Fruit fly (Drosophila melanogaster) whole organism, embryonic: ENCODE results near the gene TwdlE.
A peak's percentile ranks its signal among the peaks of the same experiment; 100 is the strongest.

Source experiments
- Atf-2 ChIP-seq: fragments of 200-800 bp; sonication (Bioruptor generic); optimal IDR thresholded peaks from 2 replicates; lab custom pipeline; 2016; ENCODE audit warnings: missing biosample characterization, missing genetic modification characterization
- Atf3 ChIP-seq: fragments of 200-800 bp; sonication (Bioruptor generic); optimal IDR thresholded peaks from 3 replicates; lab custom pipeline; 2016; ENCODE audit warnings: missing biosample characterization, missing genetic modification characterization
- BtbVII ChIP-seq: fragments of 200-800 bp; sonication (Bioruptor generic); optimal IDR thresholded peaks from 3 replicates; lab custom pipeline; 2017; ENCODE audit warnings: missing biosample characterization, mild to moderate bottlenecking, missing genetic modification characterization
- CG1024 ChIP-seq: fragments of 200-800 bp; sonication (Bioruptor generic); IDR thresholded peaks from 2 replicates; pipeline ENCODE4 v1.3.6; 2022; ENCODE audit warnings: missing biosample characterization, missing genetic modification characterization
- CG12071 ChIP-seq: fragments of 200-800 bp; sonication (Bioruptor generic); optimal IDR thresholded peaks from 3 replicates; lab custom pipeline; 2018; ENCODE audit warnings: missing biosample characterization, mild to moderate bottlenecking, missing genetic modification characterization
- CG14965 ChIP-seq: fragments of 200-800 bp; sonication (Bioruptor generic); optimal IDR thresholded peaks from 2 replicates; lab custom pipeline; 2016; ENCODE audit warnings: missing biosample characterization, missing genetic modification characterization, borderline replicate concordance
- CG15011 ChIP-seq: fragments of 200-800 bp; sonication (Bioruptor generic); optimal IDR thresholded peaks from 3 replicates; lab custom pipeline; 2018; ENCODE audit warnings: missing biosample characterization, mild to moderate bottlenecking, missing genetic modification characterization
- CG16779 ChIP-seq: fragments of 200-800 bp; sonication (Bioruptor generic); IDR thresholded peaks from 2 replicates; pipeline ENCODE4 v1.3.6; 2022; ENCODE audit warnings: missing biosample characterization, missing genetic modification characterization
- CG1792 ChIP-seq: fragments of 200-800 bp; sonication (Bioruptor generic); optimal IDR thresholded peaks from 2 replicates; lab custom pipeline; 2016; ENCODE audit warnings: missing biosample characterization, missing genetic modification characterization
- CG18011 ChIP-seq: fragments of 200-800 bp; sonication (Bioruptor generic); optimal IDR thresholded peaks from 2 replicates; lab custom pipeline; 2017; ENCODE audit warnings: missing biosample characterization, missing genetic modification characterization, mild to moderate bottlenecking, moderate library complexity, missing genotype
- CG2199 ChIP-seq: fragments of 200-800 bp; sonication (Bioruptor generic); IDR thresholded peaks from 3 replicates; pipeline ENCODE4 v1.3.6; 2022; ENCODE audit warnings: missing biosample characterization, missing genetic modification characterization
- CG2712 ChIP-seq: fragments of 200-800 bp; optimal IDR thresholded peaks from 3 replicates; lab custom pipeline; 2019; ENCODE audit warnings: missing biosample characterization, mild to moderate bottlenecking, missing genetic modification characterization, moderate library complexity
- CG3281 ChIP-seq: fragments of 200-800 bp; sonication (Bioruptor generic); optimal IDR thresholded peaks from 3 replicates; lab custom pipeline; 2017; ENCODE audit warnings: missing biosample characterization, mild to moderate bottlenecking, missing genetic modification characterization
- CG4707 ChIP-seq: fragments of 200-800 bp; sonication (Bioruptor generic); optimal IDR thresholded peaks from 2 replicates; lab custom pipeline; 2018; ENCODE audit warnings: missing biosample characterization, mild to moderate bottlenecking, missing genetic modification characterization, moderate library complexity
- CG6272 ChIP-seq: fragments of 200-800 bp; sonication (Bioruptor generic); IDR thresholded peaks from 2 replicates; pipeline ENCODE4 v1.3.6; 2022; ENCODE audit warnings: missing biosample characterization, missing genetic modification characterization
- CG9215 ChIP-seq: fragments of 200-800 bp; sonication (Bioruptor generic); IDR thresholded peaks from 2 replicates; pipeline ENCODE4 v1.3.6; 2022; ENCODE audit warnings: missing biosample characterization, missing genetic modification characterization
- CG9876 ChIP-seq: fragments of 200-800 bp; sonication (Bioruptor generic); optimal IDR thresholded peaks from 2 replicates; lab custom pipeline; 2016; ENCODE audit warnings: missing biosample characterization, missing genetic modification characterization
- Chrac-16 ChIP-seq: fragments of 200-800 bp; sonication (Bioruptor generic); optimal IDR thresholded peaks from 3 replicates; lab custom pipeline; 2016; ENCODE audit warnings: missing biosample characterization, missing genetic modification characterization
- CkIIα-i1 ChIP-seq: fragments of 200-800 bp; sonication (Bioruptor generic); IDR thresholded peaks from 2 replicates; pipeline ENCODE4 v1.3.6; 2022; ENCODE audit warnings: missing biosample characterization, missing genetic modification characterization
- D19A ChIP-seq: fragments of 200-800 bp; optimal IDR thresholded peaks from 3 replicates; lab custom pipeline; 2019; ENCODE audit warnings: missing biosample characterization, mild to moderate bottlenecking, missing genetic modification characterization, moderate library complexity
- Dbx ChIP-seq: fragments of 200-800 bp; sonication (Bioruptor generic); IDR thresholded peaks from 3 replicates; pipeline ENCODE4 v1.3.6; 2022; ENCODE audit warnings: missing biosample characterization, missing genetic modification characterization
- Dfd ChIP-seq, 2 experiments: fragments of >200 bp; optimal IDR thresholded peaks; 2 replicates each; lab custom pipeline; 2017; ENCODE audit warnings: missing biosample characterization in 2 of 2, missing genetic modification characterization in 2 of 2
- Drgx ChIP-seq: fragments of 200-800 bp; sonication (Bioruptor generic); IDR thresholded peaks from 2 replicates; pipeline ENCODE4 v1.3.6; 2022; ENCODE audit warnings: missing biosample characterization, missing genetic modification characterization
- E2f2 ChIP-seq: fragments of 200-800 bp; sonication (Bioruptor generic); IDR thresholded peaks from 2 replicates; pipeline ENCODE4 v1.3.6; 2022; ENCODE audit warnings: missing biosample characterization, missing genetic modification characterization
- Gug ChIP-seq: fragments of 200-800 bp; sonication (Bioruptor generic); IDR thresholded peaks from 4 replicates; pipeline ENCODE4 v1.3.6; 2022; ENCODE audit warnings: missing biosample characterization, missing genetic modification characterization
- H15 ChIP-seq: fragments of 200-800 bp; sonication (Bioruptor generic); IDR thresholded peaks from 3 replicates; pipeline ENCODE4 v1.3.6; 2022; ENCODE audit warnings: missing biosample characterization, missing genetic modification characterization
- Kr ChIP-seq: fragments of 200-800 bp; sonication (Bioruptor generic); optimal IDR thresholded peaks from 2 replicates; lab custom pipeline; 2017; ENCODE audit warnings: missing biosample characterization, mild to moderate bottlenecking, missing genetic modification characterization
- Med ChIP-seq: fragments of 200-800 bp; sonication (Bioruptor generic); peaks from one replicate; lab custom pipeline; 2016; ENCODE audit warnings: missing biosample characterization, missing genetic modification characterization, mild to moderate bottlenecking, inconsistent platforms, moderate library complexity
- NK7.1 ChIP-seq: fragments of 200-800 bp; sonication (Bioruptor generic); optimal IDR thresholded peaks from 3 replicates; lab custom pipeline; 2016; ENCODE audit warnings: missing biosample characterization, missing genetic modification characterization
- Ravus ChIP-seq: fragments of 200-800 bp; sonication (Bioruptor generic); IDR thresholded peaks from 2 replicates; pipeline ENCODE4 v1.3.6; 2022; ENCODE audit warnings: missing biosample characterization, missing genetic modification characterization
- Side ChIP-seq: fragments of 200-800 bp; sonication (Bioruptor generic); optimal IDR thresholded peaks from 2 replicates; lab custom pipeline; 2016; ENCODE audit warnings: missing biosample characterization, missing genetic modification characterization
- ase ChIP-seq: fragments of 200-800 bp; sonication (Bioruptor generic); IDR thresholded peaks from 3 replicates; pipeline ENCODE4 v1.3.6; 2022; ENCODE audit warnings: missing biosample characterization, missing genetic modification characterization
- bowl ChIP-seq: fragments of 200-800 bp; sonication (Bioruptor generic); IDR thresholded peaks from 2 replicates; pipeline ENCODE4 v1.3.6; 2022; ENCODE audit warnings: missing biosample characterization, missing genetic modification characterization
- cad ChIP-seq: fragments of >200 bp; optimal IDR thresholded peaks from 2 replicates; lab custom pipeline; 2017; ENCODE audit warnings: missing biosample characterization, missing genetic modification characterization
- cas ChIP-seq: fragments of 200-800 bp; sonication (Bioruptor generic); IDR thresholded peaks from 2 replicates; pipeline ENCODE4 v1.3.6; 2022; ENCODE audit warnings: missing biosample characterization, missing genetic modification characterization
- corto ChIP-seq: fragments of 200-800 bp; sonication (Bioruptor generic); optimal IDR thresholded peaks from 2 replicates; lab custom pipeline; 2016; ENCODE audit warnings: missing biosample characterization, mild to moderate bottlenecking, missing genetic modification characterization, moderate library complexity
- cwo ChIP-seq: fragments of 200-800 bp; sonication (Bioruptor generic); optimal IDR thresholded peaks from 3 replicates; lab custom pipeline; 2017; ENCODE audit warnings: missing biosample characterization, missing genetic modification characterization, mild to moderate bottlenecking, moderate library complexity, missing genetic modification reagents
- ewg ChIP-seq: fragments of 200-800 bp; sonication (Bioruptor generic); optimal IDR thresholded peaks from 3 replicates; lab custom pipeline; 2017; ENCODE audit warnings: mild to moderate bottlenecking, missing biosample characterization, missing genetic modification reagents, missing genetic modification characterization
- exex ChIP-seq: fragments of 200-800 bp; sonication (Bioruptor generic); optimal IDR thresholded peaks from 4 replicates; lab custom pipeline; 2018; ENCODE audit warnings: missing biosample characterization, mild to moderate bottlenecking, missing genetic modification characterization, moderate library complexity
- her ChIP-seq: fragments of 200-800 bp; sonication (Bioruptor generic); optimal IDR thresholded peaks from 2 replicates; lab custom pipeline; 2016; ENCODE audit warnings: missing biosample characterization, missing genetic modification characterization
- hkb ChIP-seq, 2 experiments: fragments of 200-800 bp in 1 of 2; fragments of >200 bp in 1 of 2; sonication (Bioruptor generic) in 1 of 2; IDR thresholded peaks in 1 of 2; optimal IDR thresholded peaks in 1 of 2; 2 replicates each; pipeline versions ENCODE4 v1.3.6 to Lab custom; 2017 to 2022; ENCODE audit warnings: missing biosample characterization in 1 of 2, missing genetic modification characterization in 1 of 2
- jumu ChIP-seq: fragments of 200-800 bp; sonication (Bioruptor generic); optimal IDR thresholded peaks from 3 replicates; lab custom pipeline; 2016; ENCODE audit warnings: missing biosample characterization, missing genetic modification characterization
- nom ChIP-seq: fragments of 200-800 bp; sonication (Bioruptor generic); optimal IDR thresholded peaks from 2 replicates; lab custom pipeline; 2017; ENCODE audit warnings: missing biosample characterization, missing genetic modification characterization, mild to moderate bottlenecking, moderate library complexity, missing genetic modification reagents
- salm ChIP-seq: fragments of 200-800 bp; sonication (Bioruptor generic); optimal IDR thresholded peaks from 2 replicates; lab custom pipeline; 2018; ENCODE audit warnings: missing biosample characterization, mild to moderate bottlenecking, missing genetic modification characterization
- sc ChIP-seq, 3 experiments: fragments of >200 bp in 2 of 3; fragments of 200-800 bp in 1 of 3; sonication (Bioruptor generic) in 1 of 3; optimal IDR thresholded peaks; 2 replicates in 2 of 3; 3 replicates in 1 of 3; lab custom pipeline; 2017; ENCODE audit warnings: mild to moderate bottlenecking in 1 of 3, missing biosample characterization in 1 of 3, missing genetic modification characterization in 1 of 3, missing genetic modification reagents in 1 of 3
- schlank ChIP-seq: fragments of 200-800 bp; sonication (Bioruptor generic); optimal IDR thresholded peaks from 2 replicates; lab custom pipeline; 2018; ENCODE audit warnings: missing biosample characterization, mild to moderate bottlenecking, missing genetic modification characterization
- seq ChIP-seq: fragments of 200-800 bp; sonication (Bioruptor generic); IDR thresholded peaks from 2 replicates; pipeline ENCODE4 v1.3.6; 2022; ENCODE audit warnings: missing biosample characterization, missing genetic modification characterization
- sima ChIP-seq: fragments of 200-800 bp; sonication (Bioruptor generic); optimal IDR thresholded peaks from 2 replicates; lab custom pipeline; 2016; ENCODE audit warnings: missing biosample characterization, missing genetic modification characterization
- sna ChIP-seq: fragments of 200-800 bp; sonication (Bioruptor generic); IDR thresholded peaks from 2 replicates; pipeline ENCODE4 v1.3.6; 2022; ENCODE audit warnings: missing biosample characterization, missing genetic modification characterization; ENCODE audit not compliant: partially characterized antibody
- vnd ChIP-seq: fragments of 200-800 bp; sonication (Bioruptor generic); IDR thresholded peaks from 3 replicates; pipeline ENCODE4 v1.3.6; 2022; ENCODE audit warnings: missing biosample characterization, missing genetic modification characterization; ENCODE audit not compliant: partially characterized antibody
- zen ChIP-seq: fragments of 200-800 bp; sonication (Bioruptor generic); optimal IDR thresholded peaks from 3 replicates; lab custom pipeline; 2018; ENCODE audit warnings: missing biosample characterization, mild to moderate bottlenecking, missing genetic modification characterization, moderate library complexity

TwdlE gene

DNA sequence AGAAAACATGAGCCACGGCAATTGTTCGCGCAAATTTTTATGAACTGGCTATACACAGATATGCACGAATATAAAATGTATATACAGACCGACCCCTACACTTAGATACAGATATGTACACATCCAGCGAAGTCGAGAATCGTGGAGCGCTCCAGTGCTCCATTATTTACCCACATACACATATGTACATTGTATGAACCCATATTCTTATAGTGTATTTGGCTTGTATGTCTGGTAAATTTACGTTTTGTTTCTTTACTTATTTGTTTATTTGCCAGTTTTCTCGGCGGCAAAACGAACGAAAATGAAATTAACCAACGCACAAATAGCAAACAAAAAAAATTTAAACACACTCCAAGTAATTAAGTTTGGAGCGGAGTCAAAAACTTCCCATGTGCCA, 47.3 kb downstream of the TwdlE start (continued):
- TF ChIP-seq cad (GFP tag; lab: Kevin White, UChicago): no peak
- no peak for TF ChIP-seq Drgx
- no peak for TF ChIP-seq cas (GFP tag; lab: Robert Waterston, UW)
- TF ChIP-seq CG3281 (GFP tag; lab: Kevin White, UChicago): peak; percentile 75
- TF ChIP-seq jumu (GFP tag; lab: Kevin White, UChicago): no peak
- peak; percentile 53 for TF ChIP-seq cwo (GFP tag; lab: Kevin White, UChicago)
- peak; percentile 48 for TF ChIP-seq CG15011
- peak; percentile 92 for TF ChIP-seq Med (GFP tag; lab: Kevin White, UChicago)
- peak; percentile 75 for TF ChIP-seq CG12071 (GFP tag; lab: Kevin White, UChicago)
- peak; percentile 62 for TF ChIP-seq Side (GFP tag; lab: Kevin White, UChicago)
- no peak for TF ChIP-seq corto (GFP tag; lab: Kevin White, UChicago)
- TF ChIP-seq CG2712: peak; percentile 34
- TF ChIP-seq Kr: no peak
- no peak for TF ChIP-seq CG6272 (GFP tag; lab: Robert Waterston, UW)
- TF ChIP-seq CG18011 (GFP tag; lab: Kevin White, UChicago): no peak
- no peak for TF ChIP-seq H15
- TF ChIP-seq Chrac-16 (GFP tag; lab: Kevin White, UChicago): no peak
- peak; percentile 65 for TF ChIP-seq BtbVII (GFP tag; lab: Kevin White, UChicago)
- TF ChIP-seq Dbx (GFP tag; lab: Robert Waterston, UW): peak; percentile 29; the same call in 1 of the 3 replicates
- peak; percentile 14; the same call in 1 of the 2 replicates for TF ChIP-seq E2f2 (GFP tag; lab: Robert Waterston, UW)
- no peak for TF ChIP-seq ewg (GFP tag; lab: Kevin White, UChicago)
- TF ChIP-seq vnd (GFP tag; lab: Robert Waterston, UW): no peak
- no peak for TF ChIP-seq ase (GFP tag; lab: Robert Waterston, UW)
- TF ChIP-seq CG2199 (GFP tag; lab: Robert Waterston, UW): no peak
- no peak for TF ChIP-seq Atf-2 (GFP tag; lab: Kevin White, UChicago)
- no peak for TF ChIP-seq sima (GFP tag; lab: Kevin White, UChicago)
- peak; percentile 41 for TF ChIP-seq exex (tag; lab: Kevin White, UChicago)
- TF ChIP-seq sna (GFP tag; lab: Robert Waterston, UW): no peak
- no peak for TF ChIP-seq Dfd (GFP tag; optimal IDR thresholded peaks at IDR 0.05; lab: Kevin White, UChicago)
- TF ChIP-seq salm (tag; lab: Kevin White, UChicago): no peak
- TF ChIP-seq CG16779 (GFP tag; lab: Robert Waterston, UW): no peak
- no peak for TF ChIP-seq bowl
- no peak for TF ChIP-seq Gug (GFP tag; lab: Robert Waterston, UW)
- TF ChIP-seq CG1024 (GFP tag; lab: Robert Waterston, UW): no peak
- TF ChIP-seq CG4707: peak; percentile 2
- peak; percentile 28; the same call in 1 of the 2 replicates for TF ChIP-seq CG9215 (GFP tag; lab: Robert Waterston, UW)
- TF ChIP-seq CG1792 (GFP tag; lab: Kevin White, UChicago): peak; percentile 67
- no peak for TF ChIP-seq CkIIα-i1
- TF ChIP-seq seq (GFP tag; lab: Robert Waterston, UW): peak; percentile 56; the same call in 1 of the 2 replicates
- peak; percentile 46 for TF ChIP-seq NK7.1 (GFP tag; lab: Kevin White, UChicago)
- no peak for TF ChIP-seq CG9876 (GFP tag; lab: Kevin White, UChicago)
- TF ChIP-seq sc (optimal IDR thresholded peaks at IDR 0.05; lab: Kevin White, UChicago): no peak
- TF ChIP-seq sc (GFP tag; optimal IDR thresholded peaks at IDR 0.05; lab: Kevin White, UChicago): no peak
- TF ChIP-seq D19A (tag; lab: Kevin White, UChicago): peak; percentile 78
- no peak for TF ChIP-seq Ravus (GFP tag; lab: Robert Waterston, UW)
- no peak for TF ChIP-seq CG14965 (GFP tag; lab: Kevin White, UChicago)
- TF ChIP-seq her (GFP tag; lab: Kevin White, UChicago): peak; percentile 11
- peak; percentile 36 for TF ChIP-seq schlank (tag; lab: Kevin White, UChicago)
- TF ChIP-seq zen (tag; lab: Kevin White, UChicago): no peak
- TF ChIP-seq Atf3: no peak
- TF ChIP-seq hkb (optimal IDR thresholded peaks at IDR 0.05; lab: Kevin White, UChicago): no peak
- no peak for TF ChIP-seq hkb (GFP tag; IDR thresholded peaks at IDR 0.05; lab: Robert Waterston, UW)
- no peak for TF ChIP-seq nom (GFP tag; lab: Kevin White, UChicago)
